Worm (Caenorhabditis elegans) whole organism, L4 larva: ENCODE measurements around the gene pst-2.

Experiments used
- D1046.2 ChIP-seq: fragments of 200-800 bp; sonication (Bioruptor generic); IDR thresholded peaks from 2 replicates; pipeline ENCODE4 v1.3.6; 2022; ENCODE audit warnings: missing genetic modification characterization, missing compliant biosample characterization
- F49E8.2 ChIP-seq: sonication (generic microtip); optimal IDR thresholded peaks from 2 replicates; lab custom pipeline; 2016; ENCODE audit warnings: missing compliant biosample characterization, mild to moderate bottlenecking, missing genetic modification characterization, borderline replicate concordance
- T20F7.1 ChIP-seq: fragments of 200-800 bp; sonication (Bioruptor generic); optimal IDR thresholded peaks from 2 replicates; lab custom pipeline; 2018; ENCODE audit warnings: mild to moderate bottlenecking, missing genetic modification characterization, missing compliant biosample characterization
- Y105C5A.15 ChIP-seq: fragments of 200-800 bp; sonication (Bioruptor generic); IDR thresholded peaks from 2 replicates; pipeline ENCODE4 v1.3.6; 2022; ENCODE audit warnings: missing genetic modification characterization, missing compliant biosample characterization
- Y48G9A.11 ChIP-seq: fragments of 200-800 bp; sonication (Bioruptor generic); IDR thresholded peaks from 2 replicates; pipeline ENCODE4 v1.3.6; 2022; ENCODE audit warnings: missing genetic modification reagents, missing genetic modification characterization, missing compliant biosample characterization
- aha-1 ChIP-seq: fragments of 150-350 bp; peaks from one replicate; lab custom pipeline; 2014; ENCODE audit warnings: missing biosample characterization, missing genetic modification characterization
- ama-1 ChIP-seq: fragments of 150-350 bp; optimal IDR thresholded peaks from 2 replicates; lab custom pipeline; 2014; ENCODE audit warnings: inconsistent platforms, mixed read lengths
- arid-1 ChIP-seq: fragments of 200-800 bp; sonication (Bioruptor generic); conservative IDR thresholded peaks from 2 replicates; pipeline ENCODE4 v1.3.6; 2022; ENCODE audit warnings: missing genetic modification reagents, missing genetic modification characterization, missing compliant biosample characterization
- ceh-82 ChIP-seq: sonication (generic microtip); optimal IDR thresholded peaks from 2 replicates; lab custom pipeline; 2017; ENCODE audit warnings: missing biosample characterization, missing genetic modification characterization
- ces-1 ChIP-seq: fragments of 150-350 bp; sonication (generic microtip); optimal IDR thresholded peaks from 4 replicates; lab custom pipeline; 2014; ENCODE audit warnings: missing biosample characterization, missing genetic modification reagents, missing genetic modification characterization
- ctbp-1 ChIP-seq: fragments of 200-800 bp; sonication (Bioruptor generic); IDR thresholded peaks from 2 replicates; pipeline ENCODE4 v1.3.6; 2022; ENCODE audit warnings: missing genetic modification reagents, missing genetic modification characterization, missing compliant biosample characterization
- daf-12 ChIP-seq: fragments of 150-350 bp; optimal IDR thresholded peaks from 2 replicates; lab custom pipeline; 2014; ENCODE audit warnings: missing biosample characterization, missing genetic modification reagents, missing genetic modification characterization
- daf-16 ChIP-seq, 3 experiments: sonication (generic microtip); optimal IDR thresholded peaks; 2 replicates each; lab custom pipeline; 2016 to 2017; ENCODE audit warnings: missing genetic modification characterization in 3 of 3, missing genetic modification reagents in 3 of 3, mild to moderate bottlenecking in 2 of 3, missing compliant biosample characterization in 2 of 3, missing biosample characterization in 1 of 3, moderate library complexity in 1 of 3
- daf-19 ChIP-seq: fragments of 200-800 bp; sonication (Bioruptor generic); conservative IDR thresholded peaks from 2 replicates; pipeline ENCODE4 v1.3.6; 2022; ENCODE audit warnings: missing genetic modification characterization, missing compliant biosample characterization
- dmd-8 ChIP-seq: fragments of 200-800 bp; sonication (Bioruptor generic); IDR thresholded peaks from 2 replicates; pipeline ENCODE4 v1.3.6; 2022; ENCODE audit warnings: missing genetic modification characterization, missing compliant biosample characterization
- dmd-9 ChIP-seq: fragments of 200-800 bp; sonication (Bioruptor generic); IDR thresholded peaks from 2 replicates; pipeline ENCODE4 v1.3.6; 2022; ENCODE audit warnings: missing genetic modification reagents, missing genetic modification characterization, missing compliant biosample characterization
- fkh-10 ChIP-seq: fragments of 150-350 bp; optimal IDR thresholded peaks from 2 replicates; lab custom pipeline; 2014; ENCODE audit warnings: missing biosample characterization, missing genetic modification reagents, missing genetic modification characterization
- hif-1 ChIP-seq, 2 experiments: sonication (generic microtip); optimal IDR thresholded peaks; 2 replicates each; lab custom pipeline; 2016 to 2017; ENCODE audit warnings: missing compliant biosample characterization in 2 of 2, missing genetic modification characterization in 2 of 2, missing genetic modification reagents in 2 of 2, missing genotype in 2 of 2, mild to moderate bottlenecking in 1 of 2
- hlh-30 ChIP-seq: sonication (generic microtip); optimal IDR thresholded peaks from 2 replicates; lab custom pipeline; 2017; ENCODE audit warnings: antibody characterized with exemption, mild to moderate bottlenecking, missing genetic modification characterization, missing compliant biosample characterization; ENCODE audit not compliant: insufficient read depth
- lin-38 ChIP-seq: fragments of 200-800 bp; sonication (Bioruptor generic); IDR thresholded peaks from 2 replicates; pipeline ENCODE4 v1.3.6; 2022; ENCODE audit warnings: missing genetic modification reagents, missing genetic modification characterization, missing compliant biosample characterization
- lin-39 ChIP-seq: fragments of 150-350 bp; optimal IDR thresholded peaks from 2 replicates; lab custom pipeline; 2014; ENCODE audit warnings: missing biosample characterization, missing genetic modification reagents, missing genetic modification characterization
- lir-3 ChIP-seq: sonication (generic microtip); optimal IDR thresholded peaks from 2 replicates; lab custom pipeline; 2016; ENCODE audit warnings: mild to moderate bottlenecking, missing genetic modification characterization, missing compliant biosample characterization
- lsy-2 ChIP-seq, 2 experiments: fragments of 150-350 bp in 1 of 2; sonication (generic microtip) in 1 of 2; optimal IDR thresholded peaks; 2 replicates each; lab custom pipeline; 2014 to 2017; ENCODE audit warnings: missing biosample characterization in 2 of 2, missing genetic modification characterization in 2 of 2
- madf-5 ChIP-seq, 2 experiments: fragments of 200-800 bp; sonication (Bioruptor generic); IDR thresholded peaks; 2 replicates each; pipeline ENCODE4 v1.3.6; 2022; ENCODE audit warnings: missing compliant biosample characterization in 2 of 2, missing genetic modification characterization in 2 of 2
- madf-9 ChIP-seq: fragments of 200-800 bp; sonication (Bioruptor generic); conservative IDR thresholded peaks from 2 replicates; pipeline ENCODE4 v1.3.6; 2022; ENCODE audit warnings: missing genetic modification reagents, missing genetic modification characterization, missing compliant biosample characterization
- mep-1 ChIP-seq: fragments of 150-350 bp; sonication (generic microtip); optimal IDR thresholded peaks from 3 replicates; lab custom pipeline; 2014; ENCODE audit warnings: missing biosample characterization, missing genetic modification characterization
- pha-4 ChIP-seq, 2 experiments: fragments of 150-350 bp in 1 of 2; fragments of 200-800 bp in 1 of 2; sonication (Bioruptor generic) in 1 of 2; IDR thresholded peaks in 1 of 2; optimal IDR thresholded peaks in 1 of 2; 2 replicates each; pipeline versions ENCODE4 v1.3.6 to Lab custom; 2014 to 2022; ENCODE audit warnings: missing genetic modification characterization in 2 of 2, missing genetic modification reagents in 2 of 2, missing biosample characterization in 1 of 2, missing compliant biosample characterization in 1 of 2
- php-3 ChIP-seq: fragments of 200-800 bp; sonication (Bioruptor generic); IDR thresholded peaks from 2 replicates; pipeline ENCODE4 v1.3.6; 2022; ENCODE audit warnings: missing genetic modification reagents, missing genetic modification characterization, missing compliant biosample characterization
- pqm-1 ChIP-seq: sonication (generic microtip); optimal IDR thresholded peaks from 2 replicates; lab custom pipeline; 2017; ENCODE audit warnings: missing biosample characterization, missing genetic modification characterization
- sdz-12 ChIP-seq: fragments of 200-800 bp; sonication (Bioruptor generic); optimal IDR thresholded peaks from 2 replicates; lab custom pipeline; 2018; ENCODE audit warnings: mild to moderate bottlenecking, missing genetic modification characterization, missing compliant biosample characterization
- set-16 ChIP-seq: fragments of 200-800 bp; sonication (Bioruptor generic); IDR thresholded peaks from 2 replicates; pipeline ENCODE4 v1.3.6; 2022; ENCODE audit warnings: missing genetic modification reagents, missing genetic modification characterization, missing compliant biosample characterization
- snpc-1.2 ChIP-seq: fragments of 200-800 bp; sonication (Bioruptor generic); IDR thresholded peaks from 2 replicates; pipeline ENCODE4 v1.3.6; 2022; ENCODE audit warnings: missing genetic modification reagents, missing genetic modification characterization, missing compliant biosample characterization
- snpc-4 ChIP-seq: fragments of 150-350 bp; optimal IDR thresholded peaks from 2 replicates; lab custom pipeline; 2014; ENCODE audit warnings: missing biosample characterization, missing genetic modification characterization
- spr-3 ChIP-seq: fragments of 200-800 bp; sonication (Bioruptor generic); optimal IDR thresholded peaks from 2 replicates; lab custom pipeline; 2018; ENCODE audit warnings: mild to moderate bottlenecking, missing genetic modification characterization, missing compliant biosample characterization
- unc-130 ChIP-seq: sonication (generic microtip); optimal IDR thresholded peaks from 2 replicates; lab custom pipeline; 2016; ENCODE audit warnings: missing genetic modification reagents, missing genetic modification characterization, missing compliant biosample characterization
- unc-62 ChIP-seq, 3 experiments: fragments of 150-350 bp in 1 of 3; sonication (generic microtip); optimal IDR thresholded peaks in 2 of 3; peaks in 1 of 3; 1 replicate in 1 of 3; 2 replicates in 2 of 3; lab custom pipeline; 2014 to 2017; ENCODE audit warnings: missing biosample characterization in 3 of 3, missing genetic modification characterization in 3 of 3, missing genetic modification reagents in 3 of 3, missing genotype in 1 of 3
- vab-7 ChIP-seq: fragments of 200-800 bp; sonication (Bioruptor generic); IDR thresholded peaks from 2 replicates; pipeline ENCODE4 v1.3.6; 2022; ENCODE audit warnings: missing genetic modification reagents, missing genetic modification characterization, missing compliant biosample characterization
- ztf-11 ChIP-seq: fragments of 150-350 bp; optimal IDR thresholded peaks from 2 replicates; lab custom pipeline; 2014; ENCODE audit warnings: missing biosample characterization, missing genetic modification characterization

Gene pst-2

DNA sequence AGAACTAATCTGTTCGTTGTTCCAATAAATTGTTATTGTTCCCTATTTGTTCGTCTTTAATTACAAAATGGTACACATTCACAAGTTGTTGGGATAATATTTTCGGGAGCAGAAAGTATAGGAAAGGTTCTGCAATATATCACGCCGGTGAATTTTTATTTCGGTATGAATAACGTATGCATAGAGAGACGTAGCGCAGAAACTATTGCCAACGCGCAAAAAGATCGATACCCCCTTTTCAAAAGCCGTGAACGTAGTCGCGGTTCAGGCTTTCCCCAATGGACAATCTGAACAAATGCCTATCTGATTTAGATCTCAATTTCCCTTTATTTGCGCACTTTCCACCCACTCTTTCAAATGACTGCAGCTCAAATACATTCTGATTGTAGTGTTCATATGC lies at the start of gene pst-2:
Gene pst-2 (plus strand): TSS at position 293 of the 400 bp plus-strand sequence.
- TF ChIP-seq unc-130 (GFP tag; lab: Kevin White, UChicago) (peak; percentile 19), D1046.2 (GFP tag; lab: Robert Waterston, UW) (no peak), ceh-82 (no peak), daf-12 (no peak), lin-39 (no peak), Y48G9A.11 (GFP tag; lab: Robert Waterston, UW) (peak; percentile 69), sdz-12 (no peak), lin-38 (GFP tag; lab: Robert Waterston, UW) (peak; percentile 77), ctbp-1 (no peak), dmd-9 (no peak), snpc-1.2 (GFP tag; lab: Robert Waterston, UW) (peak; percentile 21; the same call in 1 of the 2 replicates), daf-16 (GFP tag; optimal IDR thresholded peaks at IDR 0.05; lab: Kevin White, UChicago) (no peak), daf-16 (tag; optimal IDR thresholded peaks at IDR 0.05; lab: Kevin White, UChicago) (no peak), aha-1 (tag; lab: Kevin White, UChicago) (no peak), T20F7.1 (GFP tag; lab: Kevin White, UChicago) (no peak), ama-1 (lab: Kevin White, UChicago) (no peak), ztf-11 (tag; lab: Kevin White, UChicago) (no peak), dmd-8 (GFP tag; lab: Robert Waterston, UW) (0 out of 2 replicates have a peak, but pooled peaks have one; percentile 16), spr-3 (GFP tag; lab: Kevin White, UChicago) (no peak), pqm-1 (tag; lab: Kevin White, UChicago) (no peak), madf-5 (GFP tag; IDR thresholded peaks at IDR 0.05; lab: Robert Waterston, UW) (no peak), daf-19 (GFP tag; lab: Robert Waterston, UW) (no peak), pha-4 (GFP tag; IDR thresholded peaks at IDR 0.05; lab: Robert Waterston, UW) (peak; percentile 18; the same call in 1 of the 2 replicates), pha-4 (tag; optimal IDR thresholded peaks at IDR 0.05; lab: Kevin White, UChicago) (no peak), arid-1 (GFP tag; lab: Robert Waterston, UW) (peak; percentile 31; the same call in 1 of the 2 replicates), F49E8.2 (peak; percentile 38), Y105C5A.15 (GFP tag; lab: Robert Waterston, UW) (no peak)

DNA sequence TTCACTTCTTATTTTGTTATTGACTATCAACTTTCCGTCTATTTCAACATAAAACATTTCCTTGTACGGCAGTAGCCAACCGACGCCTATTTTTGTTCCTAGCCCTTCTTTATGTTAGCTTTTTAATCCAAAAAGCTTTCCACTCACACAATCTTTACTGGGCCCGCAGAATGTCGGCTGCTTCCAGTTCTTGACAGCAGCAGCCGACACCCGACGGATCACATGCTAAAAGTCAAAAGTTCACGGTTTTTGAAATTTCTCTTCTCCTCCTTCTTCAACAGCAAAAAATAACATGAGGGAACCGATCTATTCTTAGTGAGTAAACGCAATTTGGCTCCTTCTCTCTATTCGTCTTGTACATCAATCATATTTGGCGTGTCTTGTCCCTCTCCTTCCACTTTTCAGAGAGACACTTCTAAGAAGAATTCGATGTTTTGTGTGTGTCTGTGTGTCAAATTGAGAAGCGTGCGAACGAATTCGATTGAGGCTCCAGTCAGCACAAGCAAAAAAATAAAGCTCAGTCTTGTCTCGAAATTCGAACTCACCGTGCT lies 47.7 kb upstream of the pst-2 start:
- TF ChIP-seq hlh-30 (tag; lab: Kevin White, UChicago), result peak; percentile 34
- TF ChIP-seq madf-9 (GFP tag; lab: Robert Waterston, UW), result no peak
- TF ChIP-seq lsy-2 (tag; optimal IDR thresholded peaks at IDR 0.05; lab: Kevin White, UChicago), result peak in 1 of 2 experiments; percentile 38
- peak; percentile 30 for TF ChIP-seq snpc-4
- peak; percentile 88 for TF ChIP-seq ces-1
- 0 out of 2 replicates have a peak, but pooled peaks have one; percentile 15 for TF ChIP-seq vab-7
- peak; percentile 3 for TF ChIP-seq mep-1 (tag; lab: Kevin White, UChicago)
- TF ChIP-seq ctbp-1, result 0 out of 2 replicates have a peak, but pooled peaks have one; percentile 36
- no peak for TF ChIP-seq daf-19 (GFP tag; lab: Robert Waterston, UW)
- peak in 1 of 2 experiments; percentile 41 for TF ChIP-seq unc-62 (GFP tag; optimal IDR thresholded peaks at IDR 0.05 in 1 of 2; lab: Kevin White, UChicago)
- no peak for TF ChIP-seq unc-62 (tag; optimal IDR thresholded peaks at IDR 0.05; lab: Kevin White, UChicago)
- TF ChIP-seq fkh-10 (GFP tag; lab: Kevin White, UChicago), result peak; percentile 70
- no peak for TF ChIP-seq set-16 (GFP tag; lab: Robert Waterston, UW)
- TF ChIP-seq lir-3 (tag; lab: Kevin White, UChicago), result no peak
- TF ChIP-seq hif-1 (tag; optimal IDR thresholded peaks at IDR 0.05; lab: Kevin White, UChicago), result peak in 1 of 2 experiments; percentile 12
- no peak for TF ChIP-seq php-3 (GFP tag; lab: Robert Waterston, UW)
- no peak for TF ChIP-seq dmd-8 (GFP tag; lab: Robert Waterston, UW)
